Fruit fly (Drosophila melanogaster) whole organism, embryonic: ENCODE data around the gene CG42399.
A peak's percentile ranks its signal among the peaks of the same experiment; 100 is the strongest.

Experiments used
- B-H2 ChIP-seq: fragments of 200-800 bp; sonication (Bioruptor generic); optimal IDR thresholded peaks from 2 replicates; lab custom pipeline; 2018; ENCODE audit warnings: missing biosample characterization, mild to moderate bottlenecking, missing genetic modification characterization
- C15 ChIP-seq: fragments of 200-800 bp; sonication (Bioruptor generic); IDR thresholded peaks from 3 replicates; pipeline ENCODE4 v1.3.6; 2022; ENCODE audit warnings: missing biosample characterization, missing genetic modification characterization
- CG10654 ChIP-seq: fragments of 200-800 bp; sonication (Bioruptor generic); optimal IDR thresholded peaks from 2 replicates; lab custom pipeline; 2016; ENCODE audit warnings: missing biosample characterization, missing genetic modification characterization
- CG11723 ChIP-seq: fragments of 200-800 bp; sonication (Bioruptor generic); optimal IDR thresholded peaks from 2 replicates; lab custom pipeline; 2017; ENCODE audit warnings: missing biosample characterization, mild to moderate bottlenecking, missing genetic modification characterization
- CG12391 ChIP-seq: fragments of 200-800 bp; sonication (Bioruptor generic); optimal IDR thresholded peaks from 3 replicates; lab custom pipeline; 2018; ENCODE audit warnings: missing biosample characterization, mild to moderate bottlenecking, missing genetic modification characterization, moderate library complexity
- CG14710 ChIP-seq: fragments of 200-800 bp; sonication (Bioruptor generic); optimal IDR thresholded peaks from 3 replicates; lab custom pipeline; 2019; ENCODE audit warnings: missing biosample characterization, mild to moderate bottlenecking, missing genetic modification characterization, moderate library complexity
- CG14860 ChIP-seq: fragments of 200-800 bp; sonication (Bioruptor generic); IDR thresholded peaks from 3 replicates; pipeline ENCODE4 v1.3.6; 2022; ENCODE audit warnings: missing biosample characterization, missing genetic modification characterization; ENCODE audit not compliant: partially characterized antibody
- CG15073 ChIP-seq: fragments of 200-800 bp; sonication (Bioruptor generic); optimal IDR thresholded peaks from 2 replicates; lab custom pipeline; 2016; ENCODE audit warnings: missing biosample characterization, missing genetic modification characterization
- CG15269 ChIP-seq: fragments of 200-800 bp; sonication (Bioruptor generic); optimal IDR thresholded peaks from 2 replicates; lab custom pipeline; 2018; ENCODE audit warnings: missing biosample characterization, mild to moderate bottlenecking, missing genetic modification characterization, moderate library complexity
- CG1602 ChIP-seq: fragments of 200-800 bp; sonication (Bioruptor generic); optimal IDR thresholded peaks from 3 replicates; lab custom pipeline; 2016; ENCODE audit warnings: missing biosample characterization, missing genetic modification characterization
- CG1603 ChIP-seq: fragments of 200-800 bp; sonication (Bioruptor generic); optimal IDR thresholded peaks from 2 replicates; lab custom pipeline; 2019; ENCODE audit warnings: missing biosample characterization, mild to moderate bottlenecking, missing genetic modification characterization, moderate library complexity
- CG2120 ChIP-seq: fragments of 200-800 bp; sonication (Bioruptor generic); optimal IDR thresholded peaks from 3 replicates; lab custom pipeline; 2016; ENCODE audit warnings: missing biosample characterization, missing genetic modification characterization
- CG2202 ChIP-seq: fragments of 200-800 bp; sonication (Bioruptor generic); optimal IDR thresholded peaks from 2 replicates; lab custom pipeline; 2018; ENCODE audit warnings: missing biosample characterization, mild to moderate bottlenecking, missing genetic modification characterization
- CG34376 ChIP-seq: fragments of 200-800 bp; sonication (Bioruptor generic); optimal IDR thresholded peaks from 2 replicates; lab custom pipeline; 2018; ENCODE audit warnings: missing biosample characterization, mild to moderate bottlenecking, missing genetic modification characterization
- CG7271 ChIP-seq: fragments of 200-800 bp; sonication (Bioruptor generic); optimal IDR thresholded peaks from 2 replicates; lab custom pipeline; 2018; ENCODE audit warnings: missing biosample characterization, mild to moderate bottlenecking, missing genetic modification characterization, moderate library complexity
- CG7372 ChIP-seq: fragments of 200-800 bp; sonication (Bioruptor generic); IDR thresholded peaks from 2 replicates; pipeline ENCODE4 v1.3.6; 2022; ENCODE audit warnings: missing biosample characterization, missing genetic modification characterization
- CG7556 ChIP-seq: fragments of 200-800 bp; sonication (Bioruptor generic); optimal IDR thresholded peaks from 2 replicates; lab custom pipeline; 2017; ENCODE audit warnings: missing biosample characterization, mild to moderate bottlenecking, missing genetic modification characterization
- CG7928 ChIP-seq: fragments of 200-800 bp; sonication (Bioruptor generic); optimal IDR thresholded peaks from 2 replicates; lab custom pipeline; 2017; ENCODE audit warnings: missing biosample characterization, mild to moderate bottlenecking, missing genetic modification characterization
- CG8089 ChIP-seq: fragments of 200-800 bp; sonication (Bioruptor generic); optimal IDR thresholded peaks from 3 replicates; lab custom pipeline; 2016; ENCODE audit warnings: missing biosample characterization, missing genetic modification characterization
- CG8944 ChIP-seq: fragments of 200-800 bp; sonication (Bioruptor generic); optimal IDR thresholded peaks from 3 replicates; lab custom pipeline; 2016; ENCODE audit warnings: missing biosample characterization, missing genetic modification characterization
- Dek ChIP-seq: fragments of 200-800 bp; sonication (Bioruptor generic); optimal IDR thresholded peaks from 3 replicates; lab custom pipeline; 2019; ENCODE audit warnings: missing biosample characterization, mild to moderate bottlenecking, missing genetic modification characterization, moderate library complexity
- Dp ChIP-seq: fragments of 200-800 bp; sonication (Bioruptor generic); optimal IDR thresholded peaks from 2 replicates; lab custom pipeline; 2018; ENCODE audit warnings: missing biosample characterization, mild to moderate bottlenecking, missing genetic modification characterization, moderate library complexity
- Dref ChIP-seq: fragments of 200-800 bp; sonication (Bioruptor generic); IDR thresholded peaks from 2 replicates; pipeline ENCODE4 v1.3.6; 2022; ENCODE audit warnings: missing biosample characterization, missing genetic modification characterization
- E2f1 ChIP-seq: fragments of 200-800 bp; sonication (Bioruptor generic); IDR thresholded peaks from 2 replicates; pipeline ENCODE4 v1.3.6; 2022; ENCODE audit warnings: missing biosample characterization, missing genetic modification characterization
- Fer1 ChIP-seq: fragments of 200-800 bp; sonication (Bioruptor generic); optimal IDR thresholded peaks from 2 replicates; lab custom pipeline; 2017; ENCODE audit warnings: missing biosample characterization, mild to moderate bottlenecking, missing genetic modification characterization
- MBD-R2 ChIP-seq: fragments of 200-800 bp; sonication (Bioruptor generic); IDR thresholded peaks from 2 replicates; pipeline ENCODE4 v1.3.6; 2022; ENCODE audit warnings: missing biosample characterization, missing genetic modification characterization
- Scr ChIP-seq: fragments of 200-800 bp; sonication (Bioruptor generic); IDR thresholded peaks from 2 replicates; pipeline ENCODE4 v1.3.6; 2022; ENCODE audit warnings: missing biosample characterization, missing genetic modification characterization; ENCODE audit not compliant: partially characterized antibody
- Sry-β ChIP-seq: fragments of 200-800 bp; sonication (Bioruptor generic); optimal IDR thresholded peaks from 2 replicates; lab custom pipeline; 2018; ENCODE audit warnings: missing biosample characterization, mild to moderate bottlenecking, missing genetic modification characterization, moderate library complexity
- ap ChIP-seq: fragments of 200-800 bp; sonication (Bioruptor generic); IDR thresholded peaks from 2 replicates; pipeline ENCODE4 v1.3.6; 2022; ENCODE audit warnings: missing biosample characterization, missing genetic modification characterization
- ase ChIP-seq: fragments of 200-800 bp; sonication (Bioruptor generic); IDR thresholded peaks from 3 replicates; pipeline ENCODE4 v1.3.6; 2022; ENCODE audit warnings: missing biosample characterization, missing genetic modification characterization
- bab2 ChIP-seq: fragments of 200-800 bp; sonication (Bioruptor generic); optimal IDR thresholded peaks from 2 replicates; lab custom pipeline; 2016; ENCODE audit warnings: missing biosample characterization, missing genetic modification characterization
- btn ChIP-seq: fragments of 200-800 bp; sonication (Bioruptor generic); optimal IDR thresholded peaks from 2 replicates; lab custom pipeline; 2016; ENCODE audit warnings: missing biosample characterization, missing genetic modification characterization
- cg ChIP-seq: fragments of 200-800 bp; sonication (Bioruptor generic); optimal IDR thresholded peaks from 3 replicates; lab custom pipeline; 2019; ENCODE audit warnings: missing biosample characterization, mild to moderate bottlenecking, missing genetic modification characterization, moderate library complexity
- fd64A ChIP-seq: fragments of 200-800 bp; sonication (Bioruptor generic); optimal IDR thresholded peaks from 3 replicates; lab custom pipeline; 2018; ENCODE audit warnings: missing biosample characterization, mild to moderate bottlenecking, missing genetic modification characterization
- fd96Cb ChIP-seq: fragments of 200-800 bp; sonication (Bioruptor generic); optimal IDR thresholded peaks from 2 replicates; lab custom pipeline; 2018; ENCODE audit warnings: missing biosample characterization, mild to moderate bottlenecking, missing genetic modification characterization, moderate library complexity
- fu2 ChIP-seq: fragments of 200-800 bp; sonication (Bioruptor generic); optimal IDR thresholded peaks from 2 replicates; lab custom pipeline; 2016; ENCODE audit warnings: missing biosample characterization, missing genetic modification characterization
- inv ChIP-seq: fragments of 200-800 bp; sonication (Bioruptor generic); IDR thresholded peaks from 2 replicates; pipeline ENCODE4 v1.3.6; 2022; ENCODE audit warnings: missing biosample characterization, missing genetic modification characterization; ENCODE audit not compliant: partially characterized antibody
- klu ChIP-seq: fragments of 200-800 bp; sonication (Bioruptor generic); IDR thresholded peaks from 2 replicates; pipeline ENCODE4 v1.3.6; 2022; ENCODE audit warnings: missing biosample characterization, missing genetic modification characterization
- luna ChIP-seq: fragments of 200-800 bp; sonication (Bioruptor generic); optimal IDR thresholded peaks from 2 replicates; lab custom pipeline; 2016; ENCODE audit warnings: missing biosample characterization, missing genetic modification characterization
- nau ChIP-seq: fragments of 200-800 bp; sonication (Bioruptor generic); optimal IDR thresholded peaks from 3 replicates; lab custom pipeline; 2017; ENCODE audit warnings: missing biosample characterization, mild to moderate bottlenecking, missing genetic modification characterization, missing genetic modification reagents
- nerfin-1 ChIP-seq: fragments of 200-800 bp; sonication (Bioruptor generic); optimal IDR thresholded peaks from 3 replicates; lab custom pipeline; 2019; ENCODE audit warnings: missing biosample characterization, mild to moderate bottlenecking, missing genetic modification characterization, moderate library complexity
- oc ChIP-seq: fragments of 200-800 bp; sonication (Bioruptor generic); optimal IDR thresholded peaks from 2 replicates; lab custom pipeline; 2018; ENCODE audit warnings: missing biosample characterization, mild to moderate bottlenecking, missing genetic modification characterization, moderate library complexity
- pho ChIP-seq: fragments of 200-800 bp; sonication (Bioruptor generic); optimal IDR thresholded peaks from 2 replicates; lab custom pipeline; 2016; ENCODE audit warnings: missing biosample characterization, missing genetic modification characterization
- pita ChIP-seq: fragments of 200-800 bp; sonication (Bioruptor generic); optimal IDR thresholded peaks from 2 replicates; lab custom pipeline; 2017; ENCODE audit warnings: missing biosample characterization, mild to moderate bottlenecking, missing genetic modification characterization
- row ChIP-seq: fragments of 200-800 bp; sonication (Bioruptor generic); IDR thresholded peaks from 3 replicates; pipeline ENCODE4 v1.3.6; 2022; ENCODE audit warnings: missing biosample characterization, missing genetic modification characterization
- scrt ChIP-seq: fragments of 200-800 bp; sonication (Bioruptor generic); optimal IDR thresholded peaks from 2 replicates; lab custom pipeline; 2018; ENCODE audit warnings: missing biosample characterization, mild to moderate bottlenecking, missing genetic modification characterization, moderate library complexity
- stwl ChIP-seq: fragments of 200-800 bp; sonication (Bioruptor generic); optimal IDR thresholded peaks from 3 replicates; lab custom pipeline; 2018; ENCODE audit warnings: missing biosample characterization, mild to moderate bottlenecking, missing genetic modification characterization, moderate library complexity
- trem ChIP-seq: fragments of 200-800 bp; optimal IDR thresholded peaks from 3 replicates; lab custom pipeline; 2019; ENCODE audit warnings: missing biosample characterization, mild to moderate bottlenecking, missing genetic modification characterization, moderate library complexity
- vnd ChIP-seq: fragments of 200-800 bp; sonication (Bioruptor generic); IDR thresholded peaks from 3 replicates; pipeline ENCODE4 v1.3.6; 2022; ENCODE audit warnings: missing biosample characterization, missing genetic modification characterization; ENCODE audit not compliant: partially characterized antibody
- vvl ChIP-seq: fragments of 200-800 bp; sonication (Bioruptor generic); IDR thresholded peaks from 2 replicates; pipeline ENCODE4 v1.3.6; 2022; ENCODE audit warnings: missing biosample characterization, missing genetic modification characterization
- wor ChIP-seq: fragments of 200-800 bp; sonication (Bioruptor generic); IDR thresholded peaks from 2 replicates; pipeline ENCODE4 v1.3.6; 2022; ENCODE audit warnings: missing biosample characterization, missing genetic modification characterization

CG42399 gene

dm6 chr2L:94639-95059 is 58.5 kb downstream of the CG42399 start, which contains the start of gene Zir (continued):
- peak; percentile 7 for TF ChIP-seq CG7928 (GFP tag; lab: Kevin White, UChicago)
- TF ChIP-seq CG12391 (tag; lab: Kevin White, UChicago): peak; percentile 39
- TF ChIP-seq pho (GFP tag; lab: Kevin White, UChicago): no peak
- TF ChIP-seq bab2 (GFP tag; lab: Kevin White, UChicago): no peak
- TF ChIP-seq scrt (GFP tag; lab: Kevin White, UChicago): no peak
- no peak for TF ChIP-seq wor (GFP tag; lab: Robert Waterston, UW)
- TF ChIP-seq stwl (tag; lab: Kevin White, UChicago): peak; percentile 33
- peak; percentile 49 for TF ChIP-seq CG2120
- no peak for TF ChIP-seq btn (GFP tag; lab: Kevin White, UChicago)
- TF ChIP-seq CG15073 (GFP tag; lab: Kevin White, UChicago): no peak
- no peak for TF ChIP-seq C15 (GFP tag; lab: Robert Waterston, UW)
- TF ChIP-seq nerfin-1 (tag; lab: Kevin White, UChicago): peak; percentile 4
- TF ChIP-seq Sry-β (GFP tag; lab: Kevin White, UChicago): peak; percentile 88
- no peak for TF ChIP-seq CG10654 (GFP tag; lab: Kevin White, UChicago)
- TF ChIP-seq CG14860 (GFP tag; lab: Robert Waterston, UW): peak; percentile 48; the same call in 1 of the 3 replicates
- TF ChIP-seq vnd: 0 out of 3 replicates have a peak, but pooled peaks have one; percentile 50
- TF ChIP-seq CG8089 (GFP tag; lab: Kevin White, UChicago): no peak
- TF ChIP-seq ap (GFP tag; lab: Robert Waterston, UW): no peak
- TF ChIP-seq inv (GFP tag; lab: Robert Waterston, UW): peak; percentile 61
- TF ChIP-seq fd96Cb (tag; lab: Kevin White, UChicago): no peak
- TF ChIP-seq Dref (GFP tag; lab: Robert Waterston, UW): peak; percentile 72
- TF ChIP-seq Dp (GFP tag; lab: Kevin White, UChicago): peak; percentile 16
- TF ChIP-seq klu: no peak
- no peak for TF ChIP-seq luna (GFP tag; lab: Kevin White, UChicago)
- TF ChIP-seq CG14710 (tag; lab: Kevin White, UChicago): peak; percentile 13
- TF ChIP-seq cg (GFP tag; lab: Kevin White, UChicago): no peak
- TF ChIP-seq E2f1 (GFP tag; lab: Robert Waterston, UW): no peak
- TF ChIP-seq pita: no peak
- TF ChIP-seq oc: no peak
- TF ChIP-seq CG7271 (tag; lab: Kevin White, UChicago): no peak
- no peak for TF ChIP-seq CG15269
- peak; percentile 27 for TF ChIP-seq CG1603 (tag; lab: Kevin White, UChicago)
- peak; percentile 83 for TF ChIP-seq row (GFP tag; lab: Robert Waterston, UW)
- no peak for TF ChIP-seq CG2202 (tag; lab: Kevin White, UChicago)
- no peak for TF ChIP-seq fd64A
- TF ChIP-seq Scr: peak; percentile 71
- no peak for TF ChIP-seq CG7556 (GFP tag; lab: Kevin White, UChicago)
- no peak for TF ChIP-seq Dek (tag; lab: Kevin White, UChicago)
- TF ChIP-seq nau (GFP tag; lab: Kevin White, UChicago): no peak
- TF ChIP-seq trem: peak; percentile 30
- TF ChIP-seq CG34376 (GFP tag; lab: Kevin White, UChicago): no peak
- peak; percentile 42 for TF ChIP-seq Fer1 (GFP tag; lab: Kevin White, UChicago)
- TF ChIP-seq CG11723: no peak
- no peak for TF ChIP-seq CG7372 (GFP tag; lab: Robert Waterston, UW)
- TF ChIP-seq ase (GFP tag; lab: Robert Waterston, UW): no peak
- no peak for TF ChIP-seq fu2 (GFP tag; lab: Kevin White, UChicago)
- TF ChIP-seq MBD-R2 (GFP tag; lab: Robert Waterston, UW): peak; percentile 35; the same call in 1 of the 2 replicates
- TF ChIP-seq CG1602: no peak
- no peak for TF ChIP-seq B-H2 (GFP tag; lab: Kevin White, UChicago)
- no peak for TF ChIP-seq CG8944
- TF ChIP-seq vvl: peak; percentile 45; the same call in 1 of the 2 replicates
